Worm (Caenorhabditis elegans): ENCODE data around the gene ZK1307.1.

ZK1307.1 gene

DNA sequence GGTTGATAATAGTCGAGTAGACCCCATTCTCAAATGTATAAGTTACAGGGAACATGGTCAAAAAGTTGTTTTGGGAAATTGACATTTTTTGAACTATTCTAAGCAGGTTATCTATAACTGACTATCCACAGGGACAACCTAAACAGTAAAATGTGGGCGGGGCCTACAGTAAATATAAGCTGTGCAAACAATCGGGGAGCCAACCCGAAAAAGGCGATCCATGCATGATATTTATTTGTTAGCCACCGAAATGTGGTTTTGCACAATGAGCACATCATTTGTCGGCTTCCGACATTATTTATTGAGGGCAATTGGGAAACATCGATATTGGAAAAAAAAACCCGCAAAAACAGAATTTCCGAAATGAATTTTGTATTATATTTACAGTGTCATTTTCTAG lies 40.7 kb downstream of the ZK1307.1 start, which contains the start of gene hlh-6:
TSS of gene hlh-6 (minus strand) at position 101 of the 400 bp plus-strand sequence.
- no peak for TF ChIP-seq dmd-6 (GFP tag; IDR thresholded peaks at IDR 0.05)
- TF ChIP-seq mes-2 (tag; optimal IDR thresholded peaks at IDR 0.05; ENCODE audit: poor library complexity, severe bottlenecking) = no peak
- TF ChIP-seq snpc-1.2 (GFP tag; IDR thresholded peaks at IDR 0.05) = no peak
- TF ChIP-seq nhr-77 (tag; optimal IDR thresholded peaks at IDR 0.05) = no peak
- TF ChIP-seq T26A8.4 (GFP tag; IDR thresholded peaks at IDR 0.05) = no peak
- TF ChIP-seq ceh-32 (tag; optimal IDR thresholded peaks at IDR 0.05; ENCODE audit: poor library complexity) = no peak
- TF ChIP-seq mxl-3 (GFP tag; optimal IDR thresholded peaks at IDR 0.05) = no peak
- no peak for TF ChIP-seq nhr-102 (tag; optimal IDR thresholded peaks at IDR 0.05)
- no peak for TF ChIP-seq duxl-1 (tag; optimal IDR thresholded peaks at IDR 0.05; ENCODE audit: poor library complexity)
- no peak for TF ChIP-seq php-3 (GFP tag; IDR thresholded peaks at IDR 0.05)
- TF ChIP-seq Y75B8A.6 (GFP tag; IDR thresholded peaks at IDR 0.05) = no peak
- TF ChIP-seq hlh-11 (tag; optimal IDR thresholded peaks at IDR 0.05) = no peak

DNA sequence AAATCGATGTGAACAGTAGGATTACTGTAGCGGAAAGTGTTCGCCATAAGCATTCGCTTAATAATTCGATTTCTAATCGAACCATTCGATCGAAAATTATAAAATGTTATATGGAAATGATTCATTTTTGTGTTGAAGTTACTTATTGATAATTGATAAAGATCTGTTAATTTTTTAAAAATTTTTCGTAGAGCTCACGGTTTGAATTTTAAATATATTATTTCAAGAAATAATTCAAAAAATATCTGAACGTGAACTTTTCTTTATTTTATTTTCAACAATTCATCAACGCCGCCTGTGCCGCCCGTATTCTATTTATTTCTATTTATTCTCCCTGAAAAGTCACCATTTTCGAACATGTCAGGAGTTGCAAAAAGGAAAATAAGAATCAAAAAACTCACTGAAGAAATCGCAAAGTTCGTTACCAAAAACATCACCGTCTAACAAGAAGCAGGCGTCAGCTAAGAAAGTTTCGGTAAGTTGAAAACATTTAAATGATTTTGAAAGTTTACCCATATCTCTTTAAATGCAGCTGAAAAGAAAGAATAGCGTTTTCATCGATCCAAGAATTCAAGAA lies 43.9 kb downstream of the ZK1307.1 start, which contains the start of the genes T15H9.5 and T15H9.4:
TSS of gene T15H9.5 (minus strand) at position 101 of the 577 bp plus-strand sequence.
TSS of gene T15H9.4 (plus strand) at position 527 of the 577 bp plus-strand sequence.
- TF ChIP-seq daf-8 (GFP tag; IDR thresholded peaks at IDR 0.05) (no peak), egl-27 (tag; optimal IDR thresholded peaks at IDR 0.05) (no peak), F44E2.7 (GFP tag; IDR thresholded peaks at IDR 0.05) (no peak), ceh-82 (tag; optimal IDR thresholded peaks at IDR 0.05) (no peak), pha-4 (GFP tag; IDR thresholded peaks at IDR 0.05) (no peak), pha-4 (tag; optimal IDR thresholded peaks at IDR 0.05) (no peak), ztf-7 (tag; optimal IDR thresholded peaks at IDR 0.05) (no peak), dpl-1 (GFP tag; optimal IDR thresholded peaks at IDR 0.05) (no peak), ceh-44 (GFP tag; IDR thresholded peaks at IDR 0.05) (no peak), nhr-102 (tag; optimal IDR thresholded peaks at IDR 0.05) (no peak), egl-43 (GFP tag; IDR thresholded peaks at IDR 0.05) (no peak), cey-2 (tag; optimal IDR thresholded peaks at IDR 0.05; ENCODE audit: borderline replicate concordance, insufficient read depth) (no peak), unc-130 (GFP tag; optimal IDR thresholded peaks at IDR 0.05) (no peak), lin-38 (GFP tag; IDR thresholded peaks at IDR 0.05) (no peak), ceh-28 (tag; optimal IDR thresholded peaks at IDR 0.05) (no peak), nhr-48 (tag; optimal IDR thresholded peaks at IDR 0.05) (no peak), hif-1 (tag; optimal IDR thresholded peaks at IDR 0.05) (no peak), nhr-10 (tag; optimal IDR thresholded peaks at IDR 0.05) (no peak), zip-11 (GFP tag; IDR thresholded peaks at IDR 0.05) (no peak)

DNA sequence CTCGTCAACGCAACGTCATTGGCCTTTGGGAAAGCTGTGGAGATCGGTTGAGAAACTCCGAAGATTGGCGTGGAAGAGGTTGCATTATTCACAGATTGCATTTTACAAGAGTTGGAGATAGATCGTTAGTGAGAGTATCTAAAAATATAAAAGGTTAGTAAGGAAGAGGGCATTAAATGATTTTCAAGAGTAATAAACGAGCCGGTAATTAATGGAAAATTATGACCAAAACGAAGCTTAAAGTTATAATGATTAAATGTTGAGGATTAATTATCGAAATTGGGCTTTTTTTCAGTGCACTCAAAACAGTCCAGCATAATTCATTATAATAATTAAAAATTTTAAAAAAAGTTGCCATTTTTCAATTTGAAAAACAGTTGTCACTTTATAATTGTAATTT lies 46.1 kb downstream of the ZK1307.1 start, which contains the start of gene pap-2:
TSS of gene pap-2 (minus strand) at position 101 of the 400 bp plus-strand sequence.
- TF ChIP-seq php-3 (GFP tag; IDR thresholded peaks at IDR 0.05) (no peak), snpc-4 (tag; optimal IDR thresholded peaks at IDR 0.05) (no peak), daf-12 (tag; optimal IDR thresholded peaks at IDR 0.05) (no peak), pqm-1 (tag; optimal IDR thresholded peaks at IDR 0.05) (no peak), zfp-3 (GFP tag; conservative IDR thresholded peaks at IDR 0.05) (no peak), lin-15B (tag; optimal IDR thresholded peaks at IDR 0.05) (no peak), daf-19 (GFP tag; conservative IDR thresholded peaks at IDR 0.05) (no peak), zag-1 (tag; optimal IDR thresholded peaks at IDR 0.05) (no peak), spr-3 (GFP tag; optimal IDR thresholded peaks at IDR 0.05) (no peak), D1046.2 (GFP tag; IDR thresholded peaks at IDR 0.05) (no peak), ceh-32 (tag; optimal IDR thresholded peaks at IDR 0.05; ENCODE audit: poor library complexity) (no peak), lin-39 (tag; optimal IDR thresholded peaks at IDR 0.05) (no peak), spr-1 (tag; optimal IDR thresholded peaks at IDR 0.05) (no peak), ZK546.5 (tag; optimal IDR thresholded peaks at IDR 0.05) (no peak)
